Worm (Caenorhabditis elegans) whole organism, L4/young adult: ENCODE data around the gene F29G6.1.

Source experiments
- W03F9.2 ChIP-seq: fragments of 150-350 bp; optimal IDR thresholded peaks from 2 replicates; lab custom pipeline; 2014; ENCODE audit warnings: missing biosample characterization, missing genetic modification characterization
- dao-5 ChIP-seq: sonication (generic microtip); optimal IDR thresholded peaks from 2 replicates; lab custom pipeline; 2016; ENCODE audit warnings: missing genotype, missing genetic modification characterization, moderate library complexity, missing compliant biosample characterization
- him-1 ChIP-seq: sonication (generic microtip); optimal IDR thresholded peaks from 2 replicates; lab custom pipeline; 2016; ENCODE audit warnings: missing genotype, missing genetic modification reagents, missing genetic modification characterization, missing compliant biosample characterization

DNA sequence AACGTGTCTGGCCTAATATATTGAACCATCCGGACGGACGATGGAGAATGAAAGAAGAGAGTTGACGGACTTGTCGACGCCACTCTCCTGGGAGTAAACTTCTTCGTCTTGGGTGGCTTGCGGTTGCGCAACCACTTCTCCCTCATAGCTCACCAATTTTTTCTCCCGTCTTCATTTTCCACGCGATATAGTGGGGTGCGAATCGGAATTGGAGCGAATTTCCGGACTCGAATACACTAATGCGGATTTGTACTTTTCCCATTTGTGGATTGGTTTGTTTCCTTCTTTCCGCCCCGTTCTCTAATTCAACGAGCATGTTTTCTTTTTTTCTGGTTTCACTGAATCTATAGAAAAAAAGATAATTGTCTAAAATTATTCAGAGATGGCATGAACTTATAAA is 26.3 kb upstream of the F29G6.1 start:
- TF ChIP-seq him-1 (tag; lab: Kevin White, UChicago) (no peak), dao-5 (no peak), W03F9.2 (tag; lab: Kevin White, UChicago) (no peak)
